Fruit fly (Drosophila melanogaster): Measurements from ENCODE around the gene Hmr.

- TF ChIP-seq CG15710 (tag; optimal IDR thresholded peaks at IDR 0.05) (no peak), EcR (GFP tag; optimal IDR thresholded peaks at IDR 0.05) (no peak), CG9948 (tag; optimal IDR thresholded peaks at IDR 0.05) (no peak), Pif1A (GFP tag; optimal IDR thresholded peaks at IDR 0.05) (no peak), CG8301 (tag; optimal IDR thresholded peaks at IDR 0.05) (no peak), gl (tag; optimal IDR thresholded peaks at IDR 0.05) (no peak), rn (GFP tag; IDR thresholded peaks at IDR 0.05) (no peak), Snoo (tag; optimal IDR thresholded peaks at IDR 0.05) (no peak), CG34367 (tag; optimal IDR thresholded peaks at IDR 0.05) (no peak)
Observed at dm6 chrX:10627062-10627756, 31.6 kb upstream of the Hmr start, which contains the start of the genes CG9806 and X11Lbeta.
